Fruit fly (Drosophila melanogaster): Measurements from ENCODE around the gene cpx.

Gene cpx

dm6 chr3R:4341177-4341576, 61.2 kb downstream of the cpx start:
- TF ChIP-seq Myc (optimal IDR thresholded peaks at IDR 0.05) (no peak), insv (optimal IDR thresholded peaks at IDR 0.05) (no peak), psq (optimal IDR thresholded peaks at IDR 0.05) (no peak), ttk (optimal IDR thresholded peaks at IDR 0.05) (no peak), Sin3A (optimal IDR thresholded peaks at IDR 0.05) (no peak), h (optimal IDR thresholded peaks at IDR 0.05) (no peak)

dm6 chr3R:4346636-4347035, 66.6 kb downstream of the cpx start, which contains the start of gene hkb:
Gene hkb, minus strand, starts transcription at chr3R:4346646.
- TF ChIP-seq insv (optimal IDR thresholded peaks at IDR 0.05) (no peak), Sin3A (optimal IDR thresholded peaks at IDR 0.05) (no peak), ttk (optimal IDR thresholded peaks at IDR 0.05) (no peak), psq (optimal IDR thresholded peaks at IDR 0.05) (no peak), h (optimal IDR thresholded peaks at IDR 0.05) (no peak), Myc (optimal IDR thresholded peaks at IDR 0.05) (no peak)

dm6 chr3R:4348197-4348814, 68.3 kb downstream of the cpx start:
- TF ChIP-seq Myc (optimal IDR thresholded peaks at IDR 0.05), result no peak
- no peak for TF ChIP-seq ttk (optimal IDR thresholded peaks at IDR 0.05)
- TF ChIP-seq psq (optimal IDR thresholded peaks at IDR 0.05), result no peak
- no peak for TF ChIP-seq Sin3A (optimal IDR thresholded peaks at IDR 0.05)
- no peak for TF ChIP-seq h (optimal IDR thresholded peaks at IDR 0.05)
- TF ChIP-seq insv (optimal IDR thresholded peaks at IDR 0.05), result no peak

dm6 chr3R:4350199-4350598, 70.2 kb downstream of the cpx start:
- no peak for TF ChIP-seq insv (optimal IDR thresholded peaks at IDR 0.05)
- TF ChIP-seq h (optimal IDR thresholded peaks at IDR 0.05), result no peak

- no peak for TF ChIP-seq Myc (optimal IDR thresholded peaks at IDR 0.05)
- TF ChIP-seq Sin3A (optimal IDR thresholded peaks at IDR 0.05), result no peak
- TF ChIP-seq insv (optimal IDR thresholded peaks at IDR 0.05), result no peak
- TF ChIP-seq psq (optimal IDR thresholded peaks at IDR 0.05), result no peak
- no peak for TF ChIP-seq h (optimal IDR thresholded peaks at IDR 0.05)
- no peak for TF ChIP-seq ttk (optimal IDR thresholded peaks at IDR 0.05)
Observed at dm6 chr3R:4353569-4353968, 73.5 kb downstream of the cpx start.

Data from Kc167 (cell line).